Worm (Caenorhabditis elegans): ENCODE results near the gene C01B10.6.

- TF ChIP-seq nhr-77 (tag; optimal IDR thresholded peaks at IDR 0.05) (no peak), snpc-4 (tag; optimal IDR thresholded peaks at IDR 0.05) (no peak), sea-2 (GFP tag; optimal IDR thresholded peaks at IDR 0.05) (no peak), egl-5 (tag; optimal IDR thresholded peaks at IDR 0.05) (no peak), fkh-10 (GFP tag; optimal IDR thresholded peaks at IDR 0.05) (no peak), egl-27 (tag; optimal IDR thresholded peaks at IDR 0.05) (no peak), aly-2 (tag; optimal IDR thresholded peaks at IDR 0.05) (no peak), nhr-12 (tag; optimal IDR thresholded peaks at IDR 0.05) (no peak), ZK546.5 (tag; optimal IDR thresholded peaks at IDR 0.05) (no peak), nfya-1 (tag; optimal IDR thresholded peaks at IDR 0.05; ENCODE audit: insufficient read depth) (no peak), fos-1 (tag; optimal IDR thresholded peaks at IDR 0.05) (no peak), unc-62 (GFP tag; optimal IDR thresholded peaks at IDR 0.05) (no peak)
These were observed 36.4 kb upstream of the C01B10.6 start for ce11 chrIV:6603549-6603948.

All from whole organism, L3 larva.